Worm (Caenorhabditis elegans): ENCODE measurements around the gene npr-39.

DNA sequence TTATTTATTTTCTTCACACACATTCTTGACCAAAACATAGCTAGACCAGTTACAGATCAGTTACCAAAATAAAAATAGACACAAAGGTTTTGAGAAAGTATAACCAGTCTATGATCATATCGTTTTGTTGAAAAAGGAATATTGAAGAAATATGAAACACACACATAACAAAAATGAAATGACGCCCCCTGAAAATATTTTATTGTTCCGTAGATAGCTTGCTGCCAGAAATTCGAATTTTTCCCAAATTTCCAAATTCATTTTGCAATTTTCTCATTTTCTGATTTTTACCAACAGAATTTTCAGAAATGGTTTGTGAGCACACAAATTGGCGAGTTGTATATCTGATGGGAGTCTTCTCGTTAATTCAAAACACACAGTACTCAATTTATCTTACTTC is 8.6 kb downstream of the npr-39 start, which contains the start of gene F57A8.7:
- no peak for TF ChIP-seq mep-1 (tag; optimal IDR thresholded peaks at IDR 0.05)
- TF ChIP-seq nhr-11 (tag; optimal IDR thresholded peaks at IDR 0.05), result no peak
- TF ChIP-seq mdl-1 (tag; optimal IDR thresholded peaks at IDR 0.05), result no peak
- TF ChIP-seq lin-13 (GFP tag; optimal IDR thresholded peaks at IDR 0.05), result no peak
- no peak for TF ChIP-seq lir-3 (tag; optimal IDR thresholded peaks at IDR 0.05)
- TF ChIP-seq ceh-82 (tag; optimal IDR thresholded peaks at IDR 0.05), result no peak

All from whole organism, L4 larva.